Fruit fly (Drosophila melanogaster): ENCODE results near the gene Apoltp.

Gene Apoltp

DNA sequence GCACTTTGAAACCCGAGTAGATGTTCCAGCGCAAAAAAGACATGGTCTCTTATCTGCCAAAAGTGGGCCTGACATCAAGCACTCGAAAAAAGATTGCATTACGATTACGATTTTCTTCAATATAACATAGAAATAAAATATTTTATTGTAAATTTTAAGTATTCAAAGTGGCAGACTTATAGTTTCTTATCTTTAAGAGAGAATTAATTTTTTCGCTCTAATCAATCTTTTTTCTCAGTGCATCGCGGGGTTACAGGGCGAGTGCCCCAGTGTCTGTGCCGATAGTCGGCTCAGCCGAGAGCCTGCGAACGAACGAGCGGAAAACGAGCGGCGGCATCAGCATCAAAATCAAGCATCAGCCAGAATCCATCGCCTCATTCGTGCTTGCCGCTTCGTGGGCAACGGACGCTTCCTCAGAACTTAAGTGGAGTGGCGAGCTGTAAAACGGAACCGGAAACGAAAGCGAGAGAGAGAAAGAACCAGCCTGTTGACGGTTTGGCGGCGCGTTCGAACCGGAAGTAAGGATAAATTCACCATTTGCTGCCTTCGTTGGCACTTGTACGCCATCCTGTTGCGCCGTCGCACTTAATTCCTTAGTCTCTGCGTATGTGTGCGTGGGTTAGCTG, at the start of gene Apoltp:
Apoltp (plus strand) TSS at position 369 of the 626 bp plus-strand sequence.
- TF ChIP-seq CG8478 (optimal IDR thresholded peaks at IDR 0.05), result no peak
- no peak for TF ChIP-seq CTCF (optimal IDR thresholded peaks at IDR 0.05)

DNA sequence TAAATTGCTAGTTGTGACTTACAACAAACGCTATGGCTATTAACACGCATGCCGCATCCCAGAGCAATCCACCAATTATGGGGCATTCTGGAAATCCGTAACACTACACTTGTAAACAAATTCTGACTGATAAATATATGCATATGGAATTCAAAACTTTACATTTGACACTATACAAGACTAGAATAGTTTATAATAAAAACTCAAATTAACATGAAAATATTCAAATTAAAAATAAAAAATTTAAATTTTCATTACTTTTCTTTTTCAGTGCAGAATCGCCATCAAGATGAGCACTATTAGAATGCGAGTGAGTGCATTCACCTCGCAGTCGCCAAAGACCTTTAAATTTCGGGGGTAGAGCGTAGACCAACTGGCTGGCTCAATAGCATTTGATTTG, 48.0 kb upstream of the Apoltp start:
- no peak for TF ChIP-seq CG8478 (optimal IDR thresholded peaks at IDR 0.05)
- no peak for TF ChIP-seq CTCF (optimal IDR thresholded peaks at IDR 0.05)

DNA sequence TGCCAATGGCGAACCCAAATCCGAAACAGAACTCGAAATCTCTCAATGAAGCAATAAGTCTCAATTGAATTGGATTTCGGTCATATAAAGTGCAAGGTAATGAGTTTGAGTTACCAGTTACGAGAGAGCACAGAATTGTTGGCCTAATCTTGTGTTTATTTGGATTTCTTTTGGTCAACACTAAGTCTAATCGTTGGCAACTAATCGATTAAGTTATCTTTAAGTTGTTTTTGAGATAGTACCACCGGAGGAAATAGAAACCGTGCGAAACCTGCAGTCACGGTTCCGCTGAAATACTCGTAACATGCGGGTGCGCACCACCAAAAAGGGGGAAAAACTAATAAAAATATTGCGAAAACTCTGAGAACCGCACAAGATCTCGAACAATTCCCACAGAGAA, 44.8 kb upstream of the Apoltp start, which contains the start of gene CG3841:
CG3841 (plus strand) TSS at position 301 of the 400 bp plus-strand sequence.
- TF ChIP-seq CG8478 (optimal IDR thresholded peaks at IDR 0.05) (no peak), CTCF (optimal IDR thresholded peaks at IDR 0.05) (no peak)

dm6 chr2L:9591146-9591545, 42.8 kb upstream of the Apoltp start:
- TF ChIP-seq CG8478 (optimal IDR thresholded peaks at IDR 0.05) (no peak), CTCF (optimal IDR thresholded peaks at IDR 0.05) (no peak)

DNA sequence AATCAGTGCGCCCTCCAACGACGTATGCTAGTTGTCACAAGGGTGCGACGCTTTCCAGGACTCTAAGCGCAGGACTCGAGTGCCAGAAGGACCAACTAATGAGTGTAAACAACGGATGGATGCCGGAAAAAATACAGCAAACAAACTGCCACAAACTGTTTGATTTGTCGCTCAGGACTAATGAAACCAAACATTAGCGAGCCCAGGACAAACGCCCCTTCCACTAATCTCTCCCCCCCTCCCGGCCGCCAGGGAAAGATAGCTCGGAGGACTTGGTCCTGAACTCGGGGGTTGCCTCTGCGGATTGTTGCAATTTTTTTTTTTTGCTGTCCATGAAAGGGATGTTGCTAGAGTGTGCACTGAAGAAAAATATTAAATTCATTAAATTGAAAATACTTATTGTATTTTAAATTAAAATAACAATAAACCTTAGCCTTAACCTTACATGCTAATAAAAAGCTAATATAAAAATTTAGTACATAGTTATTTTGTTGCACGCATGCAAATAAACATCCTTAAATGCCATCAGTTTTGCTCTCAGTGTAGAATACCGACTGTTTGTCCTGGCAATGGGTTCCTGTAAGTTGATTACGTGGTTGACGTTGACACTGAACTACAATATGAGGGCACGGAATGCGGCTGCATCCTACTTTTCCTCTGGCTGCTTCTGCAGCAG, 39.2 kb upstream of the Apoltp start:
- TF ChIP-seq CTCF (optimal IDR thresholded peaks at IDR 0.05), result no peak
- TF ChIP-seq CG8478 (optimal IDR thresholded peaks at IDR 0.05), result no peak

DNA sequence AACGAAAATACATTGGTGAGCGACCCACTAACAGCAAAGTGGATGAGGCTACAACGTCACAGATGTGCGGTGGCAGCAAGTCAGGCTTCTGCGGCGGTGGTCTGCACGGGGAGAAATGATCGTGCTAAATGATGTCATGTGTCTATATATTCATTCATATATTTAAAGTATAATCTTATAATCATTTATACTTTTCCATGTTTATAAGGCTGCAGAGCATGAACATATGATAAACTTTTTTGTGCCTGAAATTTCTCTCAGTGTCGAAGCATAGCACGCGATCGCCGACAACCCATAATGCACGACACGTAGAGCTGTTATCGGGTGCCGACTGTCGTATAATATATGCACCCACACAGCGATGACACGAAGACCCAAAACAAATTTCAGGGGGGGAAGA, 35.6 kb upstream of the Apoltp start:
- no peak for TF ChIP-seq CG8478 (optimal IDR thresholded peaks at IDR 0.05)
- no peak for TF ChIP-seq CTCF (optimal IDR thresholded peaks at IDR 0.05)

DNA sequence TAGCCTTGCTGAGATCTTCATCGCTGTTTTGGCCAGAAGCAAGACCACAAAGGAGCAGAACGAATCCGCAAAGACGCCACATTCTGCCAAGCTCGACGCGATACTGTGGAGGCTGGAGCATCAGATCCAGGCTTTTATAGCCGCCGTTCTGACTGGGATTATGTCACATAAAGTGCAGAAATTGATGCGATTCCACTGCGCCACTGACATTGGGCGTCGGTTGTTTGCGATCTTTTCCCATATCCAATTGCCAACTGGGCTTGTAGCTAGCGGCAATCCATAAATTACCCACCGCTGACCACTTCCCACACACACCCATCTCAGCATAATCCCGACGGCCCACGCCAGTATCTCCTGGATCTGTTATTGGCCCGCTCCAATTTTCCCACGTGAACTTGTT, 33.2 kb upstream of the Apoltp start, which contains the start of gene CG4382:
CG4382 (minus strand) TSS at position 101 of the 400 bp plus-strand sequence.
- TF ChIP-seq CTCF (optimal IDR thresholded peaks at IDR 0.05) (no peak), CG8478 (optimal IDR thresholded peaks at IDR 0.05) (no peak)

dm6 chr2L:9601220-9601619, 32.8 kb upstream of the Apoltp start:
- TF ChIP-seq CTCF (optimal IDR thresholded peaks at IDR 0.05) (no peak), CG8478 (optimal IDR thresholded peaks at IDR 0.05) (no peak)

dm6 chr2L:9602103-9602502, 31.9 kb upstream of the Apoltp start:
- TF ChIP-seq CG8478 (optimal IDR thresholded peaks at IDR 0.05) (no peak), CTCF (optimal IDR thresholded peaks at IDR 0.05) (no peak)

DNA sequence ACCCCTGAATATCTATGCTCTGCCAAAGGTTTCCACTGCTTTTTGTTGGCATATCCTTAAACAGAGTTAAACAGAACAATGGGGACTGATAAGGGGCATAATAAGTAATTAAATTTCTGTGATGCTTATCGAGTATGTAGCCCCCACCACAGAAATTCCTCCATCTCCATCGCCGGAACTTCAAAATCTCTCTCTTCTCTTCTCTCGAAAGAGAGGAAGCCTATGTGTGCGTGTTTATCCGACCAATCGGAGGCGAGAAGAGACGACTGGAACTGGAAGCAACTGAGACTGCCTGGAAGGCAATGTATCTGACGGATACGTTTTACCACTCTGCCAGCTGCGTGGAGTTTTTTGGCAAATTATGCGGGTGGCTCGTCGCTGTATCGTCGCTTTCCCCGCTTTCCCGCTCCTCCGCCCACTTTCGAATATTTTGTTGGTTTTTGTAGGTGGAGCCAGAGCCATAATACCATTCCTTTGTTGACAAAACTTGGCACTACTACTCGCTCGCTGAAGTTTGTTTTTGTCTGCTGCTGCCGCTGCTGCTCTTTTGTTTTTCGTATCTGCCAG, 25.9 kb upstream of the Apoltp start, which contains the start of gene gcm2:
gcm2 (plus strand) TSS at position 566 of the 567 bp plus-strand sequence.
- TF ChIP-seq CTCF (optimal IDR thresholded peaks at IDR 0.05) (no peak), CG8478 (optimal IDR thresholded peaks at IDR 0.05) (no peak)

DNA sequence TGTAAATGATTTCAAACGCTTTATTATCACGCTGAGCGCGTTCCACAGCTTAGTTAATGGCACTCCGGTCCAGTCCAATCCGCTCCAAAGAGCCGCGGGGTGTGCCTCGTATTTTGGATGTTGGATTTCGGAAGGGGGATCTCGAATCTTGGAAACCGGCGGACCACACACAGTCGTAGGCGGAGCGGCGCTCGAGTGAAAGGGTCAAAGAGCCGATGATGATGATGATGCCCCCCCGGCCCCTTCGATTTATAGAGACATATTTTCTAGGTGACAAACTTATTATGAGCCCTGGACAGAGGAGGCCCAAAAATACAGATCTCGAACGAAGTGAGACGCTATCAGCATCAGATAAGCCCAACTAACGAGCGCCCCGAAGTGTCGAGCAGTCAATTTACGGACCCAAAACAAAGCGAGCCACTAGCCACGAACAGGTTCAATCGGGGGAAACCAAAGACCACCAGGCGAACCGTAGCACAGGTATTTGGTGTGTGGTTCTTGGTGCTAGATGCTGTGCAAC, 24.6 kb upstream of the Apoltp start:
- no peak for TF ChIP-seq CG8478 (optimal IDR thresholded peaks at IDR 0.05)
- TF ChIP-seq CTCF (optimal IDR thresholded peaks at IDR 0.05), result no peak

dm6 chr2L:9612654-9613005, 21.3 kb upstream of the Apoltp start:
- peak in 1 of 2 experiments; percentile 88 for TF ChIP-seq CTCF (optimal IDR thresholded peaks at IDR 0.05)
- TF ChIP-seq CG8478 (optimal IDR thresholded peaks at IDR 0.05), result no peak

dm6 chr2L:9613006-9613690, 20.8 kb upstream of the Apoltp start, which contains the start of gene Trx2:
Trx2 (plus strand) TSS chr2L:9613166.
- TF ChIP-seq CTCF (optimal IDR thresholded peaks at IDR 0.05) (peak; percentile 80 to 91), CG8478 (optimal IDR thresholded peaks at IDR 0.05) (no peak)

- no peak for TF ChIP-seq CG8478 (optimal IDR thresholded peaks at IDR 0.05)
- TF ChIP-seq CTCF (optimal IDR thresholded peaks at IDR 0.05), result no peak
Observed at dm6 chr2L:9613922-9614321, 20.1 kb upstream of the Apoltp start.

dm6 chr2L:9614674-9615258, 19.2 kb upstream of the Apoltp start:
- no peak for TF ChIP-seq CG8478 (optimal IDR thresholded peaks at IDR 0.05)
- no peak for TF ChIP-seq CTCF (optimal IDR thresholded peaks at IDR 0.05)
